Fruit fly (Drosophila melanogaster): ENCODE results near the gene mtgo.

Gene mtgo

DNA sequence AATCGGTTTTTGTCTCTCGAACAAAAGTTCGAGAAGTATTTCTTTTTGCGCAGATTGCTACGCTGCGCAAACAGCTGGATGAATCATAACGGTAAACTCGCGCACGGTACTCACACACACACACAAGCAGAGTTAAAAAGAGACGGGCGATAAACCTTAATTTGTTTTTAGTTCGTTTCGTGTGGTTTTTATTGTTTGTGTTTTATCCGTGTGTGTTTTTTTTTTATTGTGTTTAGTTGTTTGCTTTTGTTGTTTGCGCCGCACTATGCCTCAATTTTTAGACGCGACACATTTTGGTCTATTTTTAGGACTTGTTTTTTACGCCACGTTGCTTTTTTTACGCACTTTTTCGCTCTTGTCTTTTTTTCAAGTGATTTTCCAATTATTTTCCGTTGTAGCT is 14.0 kb upstream of the mtgo start (continued):
- TF ChIP-seq Xbp1 (GFP tag; optimal IDR thresholded peaks at IDR 0.05) (no peak), Antp (GFP tag; optimal IDR thresholded peaks at IDR 0.05) (no peak), yki (optimal IDR thresholded peaks at IDR 0.05) (no peak), wdn (GFP tag; IDR thresholded peaks at IDR 0.05) (no peak), CG31224 (GFP tag; IDR thresholded peaks at IDR 0.05) (peak; percentile 31; the same call in 1 of the 2 replicates), Nf-YA (GFP tag; IDR thresholded peaks at IDR 0.05) (no peak), Lhr (GFP tag; optimal IDR thresholded peaks at IDR 0.05) (no peak), CG17361 (GFP tag; IDR thresholded peaks at IDR 0.05) (0 out of 3 replicates have a peak, but pooled peaks have one; percentile 10), CkIIα-i1 (GFP tag; IDR thresholded peaks at IDR 0.05) (no peak), PHDP (tag; optimal IDR thresholded peaks at IDR 0.05) (no peak), CG4617 (GFP tag; optimal IDR thresholded peaks at IDR 0.05; ENCODE audit: borderline replicate concordance) (no peak), gt (GFP tag; IDR thresholded peaks at IDR 0.05) (no peak), grau (tag; optimal IDR thresholded peaks at IDR 0.05) (no peak), CG11398 (GFP tag; optimal IDR thresholded peaks at IDR 0.05) (no peak), CG11560 (tag; IDR thresholded peaks at IDR 0.05) (no peak), lab (GFP tag; optimal IDR thresholded peaks at IDR 0.05) (peak; percentile 36), Optix (GFP tag; IDR thresholded peaks at IDR 0.05) (no peak), Oaz (GFP tag; IDR thresholded peaks at IDR 0.05) (no peak), amos (GFP tag; IDR thresholded peaks at IDR 0.05; ENCODE audit: partially characterized antibody) (no peak), CG17328 (GFP tag; IDR thresholded peaks at IDR 0.05) (no peak), CG16863 (GFP tag; optimal IDR thresholded peaks at IDR 0.05) (no peak), jing (GFP tag; optimal IDR thresholded peaks at IDR 0.05) (no peak), CG9215 (GFP tag; IDR thresholded peaks at IDR 0.05) (no peak), ap (GFP tag; IDR thresholded peaks at IDR 0.05) (0 out of 2 replicates have a peak, but pooled peaks have one; percentile 3), NFAT (GFP tag; IDR thresholded peaks at IDR 0.05) (no peak), fd64A (GFP tag; optimal IDR thresholded peaks at IDR 0.05) (no peak), kni (GFP tag; optimal IDR thresholded peaks at IDR 0.05) (no peak), Dp (GFP tag; optimal IDR thresholded peaks at IDR 0.05) (no peak), tio (GFP tag; optimal IDR thresholded peaks at IDR 0.05) (no peak), MESR4 (GFP tag; optimal IDR thresholded peaks at IDR 0.05) (no peak), CG14014 (GFP tag; IDR thresholded peaks at IDR 0.05) (peak; percentile 26; the same call in 1 of the 2 replicates), CG2199 (GFP tag; IDR thresholded peaks at IDR 0.05) (peak; percentile 55; the same call in 2 of the 3 replicates), Nf-YC (tag; optimal IDR thresholded peaks at IDR 0.05) (no peak), CG3065 (GFP tag; optimal IDR thresholded peaks at IDR 0.05) (no peak), CG7839 (tag; optimal IDR thresholded peaks at IDR 0.05) (no peak), CG9437 (GFP tag; optimal IDR thresholded peaks at IDR 0.05) (no peak), inv (GFP tag; IDR thresholded peaks at IDR 0.05; ENCODE audit: partially characterized antibody) (no peak), CG13894 (tag; optimal IDR thresholded peaks at IDR 0.05) (no peak), CG2129 (GFP tag; IDR thresholded peaks at IDR 0.05; ENCODE audit: partially characterized antibody) (no peak), cad (GFP tag; optimal IDR thresholded peaks at IDR 0.05) (no peak), CG10321 (GFP tag; IDR thresholded peaks at IDR 0.05) (no peak), HmgZ (tag; optimal IDR thresholded peaks at IDR 0.05) (no peak), CG6689 (GFP tag; IDR thresholded peaks at IDR 0.05) (no peak), tin (GFP tag; optimal IDR thresholded peaks at IDR 0.05) (no peak)

Measured in whole organism, embryonic.